Fruit fly (Drosophila melanogaster) ovary, adult (tissue): ENCODE results near the gene Tango9.
"Not testable (repeated sequence)": the region's sequence is repeated elsewhere in the genome, so short reads cannot be mapped to it uniquely, and the experiment has no call there.

Experiments
- CG17801 ChIP-seq: fragments of 200-800 bp; optimal IDR thresholded peaks from 2 replicates; lab custom pipeline; 2019; ENCODE audit warnings: missing biosample characterization, mild to moderate bottlenecking, missing genetic modification characterization, moderate library complexity; ENCODE audit not compliant: partially characterized antibody

Tango9 gene

dm6 chr3R:11981962-11982361 lies 7.3 kb upstream of the Tango9 start, which contains the start of gene CG12224:
Gene CG12224 (minus strand): TSS chr3R:11982062.
- TF ChIP-seq CG17801 (GFP tag; lab: Kevin White, UChicago) = no peak

dm6 chr3R:11979879-11980571 lies 5.3 kb upstream of the Tango9 start, which contains the start of gene CG18547:
Gene CG18547 (minus strand): TSS chr3R:11980390.
- peak; percentile 11 for TF ChIP-seq CG17801 (GFP tag; lab: Kevin White, UChicago)

- TF ChIP-seq CG17801 (GFP tag; lab: Kevin White, UChicago) = no peak
Measured at dm6 chr3R:11978278-11978677, 3.6 kb upstream of the Tango9 start.

dm6 chr3R:11977336-11977678 lies 2.6 kb upstream of the Tango9 start:
- no peak for TF ChIP-seq CG17801 (GFP tag; lab: Kevin White, UChicago)

- no peak for TF ChIP-seq CG17801 (GFP tag; lab: Kevin White, UChicago)
Measured at dm6 chr3R:11976556-11977335, 2.0 kb upstream of the Tango9 start, which contains the start of gene CG10005. Gene CG10005 (minus strand): TSS chr3R:11977197.

dm6 chr3R:11973826-11974225 lies 884 bp downstream of the Tango9 start:
- TF ChIP-seq CG17801 (GFP tag; lab: Kevin White, UChicago) = no peak

dm6 chr3R:11971394-11971793 lies 3.3 kb downstream of the Tango9 start, which contains the start of gene GC2:
Gene GC2 (plus strand): TSS chr3R:11971694.
- no peak for TF ChIP-seq CG17801 (GFP tag; lab: Kevin White, UChicago)

dm6 chr3R:11969217-11969616 lies 5.5 kb downstream of the Tango9 start:
- TF ChIP-seq CG17801 (GFP tag; lab: Kevin White, UChicago) = no peak

dm6 chr3R:11968030-11968753 lies 6.5 kb downstream of the Tango9 start:
- no peak for TF ChIP-seq CG17801 (GFP tag; lab: Kevin White, UChicago)

- peak; percentile 80 for TF ChIP-seq CG17801 (GFP tag; lab: Kevin White, UChicago)
Measured at dm6 chr3R:11967262-11968029, 7.3 kb downstream of the Tango9 start, which contains the start of the genes CG12213 and GC1. Gene CG12213 (minus strand): TSS chr3R:11967691. Gene GC1 (plus strand): TSS chr3R:11967708.

- no peak for TF ChIP-seq CG17801 (GFP tag; lab: Kevin White, UChicago)
Measured at dm6 chr3R:11964000-11964399, 10.7 kb downstream of the Tango9 start.

dm6 chr3R:11962739-11963214 lies 11.9 kb downstream of the Tango9 start, which contains the start of the genes CG3281 and aurA:
Gene CG3281 (minus strand): TSS chr3R:11962805.
Gene aurA (plus strand): TSS chr3R:11963124.
- peak; percentile 77 for TF ChIP-seq CG17801 (GFP tag; lab: Kevin White, UChicago)

dm6 chr3R:11958235-11958634 lies 16.5 kb downstream of the Tango9 start, which contains the start of gene Hsp70Ab:
Gene Hsp70Ab (plus strand): TSS chr3R:11958535.
- not testable (repeated sequence) for TF ChIP-seq CG17801 (GFP tag; lab: Kevin White, UChicago)

dm6 chr3R:11957388-11957787 lies 17.3 kb downstream of the Tango9 start:
- TF ChIP-seq CG17801 (GFP tag; lab: Kevin White, UChicago) = no peak
